Fruit fly (Drosophila melanogaster) whole organism, larva: ENCODE results near the gene Hmr.

Experiments
- noc ChIP-seq: fragments of 200-800 bp; sonication (Bioruptor generic); optimal IDR thresholded peaks from 3 replicates; lab custom pipeline; 2019; ENCODE audit warnings: missing biosample characterization, mild to moderate bottlenecking, missing genetic modification characterization, moderate library complexity

Hmr gene

DNA sequence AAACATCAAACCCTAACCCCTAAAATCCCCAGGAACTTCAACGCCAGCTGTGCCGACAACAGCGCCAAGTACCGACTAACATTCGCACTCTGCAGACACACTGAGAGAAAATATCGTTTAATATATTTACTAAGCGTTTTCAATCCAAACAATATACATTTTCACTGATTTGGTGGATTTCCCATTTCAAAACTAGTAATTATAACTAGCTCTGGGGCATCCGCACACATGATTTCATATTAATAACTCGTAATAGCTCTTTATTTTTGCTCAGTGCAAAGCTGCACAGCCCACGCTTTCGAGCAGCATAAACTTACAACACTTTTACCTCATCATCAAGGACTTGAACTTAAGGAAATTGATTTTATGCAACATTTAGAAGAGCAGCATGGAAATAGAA is 31.5 kb downstream of the Hmr start:
- no peak for TF ChIP-seq noc (tag; lab: Kevin White, UChicago)

DNA sequence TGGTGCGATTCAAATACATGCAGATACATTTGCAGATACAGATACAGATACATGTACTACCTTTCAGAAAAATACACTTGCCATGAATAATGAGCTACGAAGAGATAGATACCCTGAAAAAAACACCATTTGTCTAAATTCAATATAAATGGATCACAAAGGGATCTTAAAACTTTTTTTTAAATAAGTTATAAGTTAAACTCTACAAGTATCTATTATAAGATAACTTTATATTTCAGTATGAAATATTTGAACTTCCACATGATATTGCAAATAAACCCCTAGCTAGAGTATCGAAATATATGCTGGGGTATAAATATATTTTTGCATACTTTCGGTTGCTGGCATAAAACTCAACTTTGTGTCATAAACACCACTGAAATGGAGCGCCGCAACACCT is 34.2 kb downstream of the Hmr start:
- peak; percentile 63 for TF ChIP-seq noc (tag; lab: Kevin White, UChicago)

DNA sequence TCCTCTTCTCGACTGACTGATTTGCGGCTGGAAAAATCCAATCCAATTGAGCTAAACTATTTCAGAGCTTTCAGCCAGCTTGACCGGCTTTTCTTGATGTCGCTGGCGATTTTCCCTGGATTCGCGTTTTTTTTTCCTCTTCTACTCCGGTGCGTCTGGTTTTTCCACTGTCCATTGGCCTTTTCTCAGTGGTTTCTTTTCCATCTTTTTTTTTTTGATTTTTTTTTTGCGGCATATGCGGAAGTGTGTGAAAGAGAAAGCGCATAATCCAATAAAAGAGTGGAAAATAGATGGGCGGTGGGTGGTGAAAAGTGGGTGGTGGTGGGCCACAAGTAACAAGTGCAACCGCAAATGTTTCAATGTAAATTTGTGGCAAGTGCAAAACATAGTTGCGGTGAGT is 37.6 kb downstream of the Hmr start:
- TF ChIP-seq noc (tag; lab: Kevin White, UChicago): no peak

DNA sequence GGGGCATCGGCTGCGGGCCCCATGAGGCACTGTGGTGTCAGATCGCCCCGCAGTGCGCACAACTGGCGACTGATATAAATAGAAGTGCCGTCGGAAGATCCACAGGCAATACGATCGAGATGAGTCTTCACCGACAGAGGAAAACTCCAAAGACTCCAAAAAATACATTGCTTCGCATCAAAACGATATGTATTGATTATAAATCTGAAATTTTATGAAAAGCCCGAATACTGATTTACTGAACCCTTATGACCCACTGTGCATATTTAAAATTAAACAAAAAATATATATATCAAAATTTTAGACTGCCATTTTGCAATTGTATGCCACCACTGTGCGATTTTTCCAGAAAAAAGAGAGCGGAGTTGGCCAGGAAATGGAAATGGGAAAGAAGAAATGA is 38.2 kb downstream of the Hmr start:
- no peak for TF ChIP-seq noc (tag; lab: Kevin White, UChicago)

DNA sequence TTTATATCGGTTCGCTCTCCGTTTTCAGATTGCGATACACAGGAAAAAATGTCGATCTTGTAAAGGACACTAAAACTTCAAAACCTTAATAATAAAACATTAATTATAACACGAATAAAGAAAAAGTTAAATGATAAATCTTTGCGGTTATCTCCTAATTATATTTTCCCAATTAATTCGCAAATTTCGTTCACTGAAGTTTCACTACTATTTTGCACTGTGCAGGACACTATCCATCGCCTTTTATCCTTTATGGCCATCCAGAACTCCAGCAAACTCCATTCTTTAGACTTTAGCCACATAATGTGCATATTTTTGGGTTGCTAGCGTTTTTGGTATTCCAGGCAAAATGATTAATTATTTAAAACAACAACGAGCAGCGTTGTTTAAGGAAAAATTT is 46.6 kb downstream of the Hmr start:
- TF ChIP-seq noc (tag; lab: Kevin White, UChicago): no peak

DNA sequence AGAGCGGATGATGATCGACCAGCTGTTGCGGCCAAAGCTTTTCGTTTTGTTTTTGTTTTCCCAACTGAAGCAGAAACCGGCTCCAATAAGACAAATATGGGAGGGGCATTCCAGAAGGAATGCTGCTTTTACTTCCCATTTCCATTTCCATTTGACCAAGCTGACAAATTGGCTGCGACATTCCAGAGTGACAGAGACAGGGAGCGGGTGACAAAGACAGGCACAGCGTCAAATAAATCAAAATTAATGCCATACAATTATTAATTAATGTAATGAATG is 47.9 kb downstream of the Hmr start:
- TF ChIP-seq noc (tag; lab: Kevin White, UChicago): no peak

DNA sequence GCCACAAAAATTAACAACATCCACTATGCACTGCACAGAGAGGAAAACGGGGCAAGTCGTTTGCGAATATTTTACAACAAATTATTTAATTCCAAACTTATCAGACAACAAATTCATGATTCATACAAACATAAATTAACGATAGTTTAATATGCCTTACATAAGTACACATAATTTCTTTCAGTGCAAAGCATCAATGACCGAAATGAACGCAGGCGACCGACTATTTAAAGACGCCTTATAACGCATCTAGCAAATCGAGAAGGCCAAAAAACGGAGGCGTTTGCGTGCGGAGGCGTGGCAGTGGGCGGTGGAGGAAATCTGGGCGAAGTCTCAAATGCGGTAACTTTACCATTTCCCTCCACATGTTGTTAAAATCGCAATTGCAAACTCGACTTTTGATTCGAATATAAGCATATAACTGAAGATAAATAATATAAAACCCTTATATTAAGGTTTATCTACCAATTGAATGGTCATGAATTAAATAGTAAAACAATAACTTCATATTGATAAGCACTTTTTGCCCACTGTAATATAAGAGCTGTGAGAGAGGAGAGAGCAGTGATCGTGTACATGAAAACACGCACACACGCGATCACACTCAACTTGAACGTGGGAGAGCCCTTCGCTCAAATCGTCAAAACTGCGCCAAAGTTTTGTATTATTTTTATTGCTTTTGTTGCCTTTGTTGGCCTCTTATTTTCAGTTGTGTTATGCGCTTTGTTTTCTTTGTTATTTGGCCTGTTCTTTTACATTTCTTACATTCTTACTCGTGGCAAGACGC is 48.4 kb downstream of the Hmr start:
- TF ChIP-seq noc (tag; lab: Kevin White, UChicago): peak; percentile 0

DNA sequence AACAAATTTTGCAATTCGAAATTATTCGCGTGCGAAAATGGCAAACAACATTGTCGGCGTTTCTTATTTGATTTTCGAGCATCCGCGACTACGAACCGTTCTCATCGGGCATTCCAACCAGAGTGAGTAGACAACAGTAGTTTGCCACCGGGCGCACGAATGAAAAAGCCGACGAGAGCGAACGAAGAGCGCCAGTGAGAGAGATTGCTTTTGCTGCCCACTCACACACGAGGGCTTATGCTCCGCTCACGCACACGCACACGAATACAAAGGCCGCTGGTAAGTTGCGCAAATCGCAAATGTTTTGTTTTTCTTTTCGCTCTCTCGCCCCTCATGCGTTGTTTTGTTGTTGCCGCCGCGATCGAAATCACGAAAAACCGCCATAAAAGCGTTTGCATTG is 49.0 kb downstream of the Hmr start:
- TF ChIP-seq noc (tag; lab: Kevin White, UChicago): peak; percentile 2

DNA sequence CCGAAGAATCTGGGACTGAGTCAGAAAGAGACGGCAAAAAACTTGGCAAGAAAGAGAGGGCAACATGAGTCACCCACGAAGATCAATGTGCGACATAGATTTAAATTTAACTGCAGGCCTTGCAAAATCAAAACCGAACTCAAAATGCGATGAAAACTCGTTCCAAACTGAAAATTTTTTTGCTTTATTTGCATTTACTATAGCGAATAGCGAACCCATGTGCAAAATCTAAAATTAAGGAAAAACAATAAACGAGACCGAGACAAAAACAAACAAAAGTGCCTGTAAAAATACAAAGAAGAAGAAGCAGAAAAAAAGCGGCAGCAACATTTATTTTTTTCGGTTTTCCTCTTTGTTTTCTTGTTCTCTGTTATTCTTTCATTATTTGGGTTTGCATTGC is 49.6 kb downstream of the Hmr start:
- TF ChIP-seq noc (tag; lab: Kevin White, UChicago): no peak

DNA sequence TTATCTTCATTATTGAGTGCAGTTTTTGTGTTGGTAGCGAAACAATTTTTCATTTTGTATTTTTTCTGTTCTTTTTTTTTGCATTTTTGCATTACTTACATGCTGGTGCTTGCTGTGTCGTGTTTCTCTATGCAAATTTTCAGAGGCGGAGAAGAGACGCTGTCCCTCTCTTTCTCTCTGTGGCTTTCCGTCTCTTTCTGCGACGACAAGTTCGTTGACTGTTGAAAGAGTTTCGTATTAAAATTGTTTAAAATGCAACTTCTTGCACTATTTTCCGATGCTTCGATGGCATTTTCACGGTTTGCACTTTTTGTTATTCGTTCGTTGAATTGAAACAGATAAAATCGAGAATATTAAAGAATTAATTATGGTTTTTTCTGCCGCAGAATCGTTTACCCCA is 51.4 kb downstream of the Hmr start:
- TF ChIP-seq noc (tag; lab: Kevin White, UChicago): no peak

DNA sequence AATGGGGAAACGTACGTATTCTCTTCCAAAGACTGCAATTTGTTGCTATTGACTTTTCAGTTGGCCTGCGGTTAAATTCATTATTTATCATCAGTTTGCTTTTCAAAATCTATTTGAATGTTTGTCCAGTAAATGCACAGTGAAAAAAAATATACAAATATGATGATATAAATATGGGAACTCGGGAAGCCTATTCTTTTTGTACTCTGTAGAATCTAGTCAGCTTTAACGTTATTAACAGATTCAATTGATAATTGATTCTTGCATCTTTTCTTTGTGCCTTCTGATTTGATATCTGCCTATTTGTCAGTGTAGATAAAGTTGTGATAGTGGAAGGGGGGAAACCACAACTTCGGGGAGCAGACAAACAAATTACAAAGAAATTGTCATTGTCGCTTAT is 52.4 kb downstream of the Hmr start:
- no peak for TF ChIP-seq noc (tag; lab: Kevin White, UChicago)
